Fruit fly (Drosophila melanogaster) whole organism, wandering third instar larva: Measurements from ENCODE around the gene CG11373.
A peak's percentile ranks its signal among the peaks of the same experiment; 100 is the strongest.

Experiments
- CG32264 ChIP-seq: fragments of 200-800 bp; sonication (Bioruptor generic); optimal IDR thresholded peaks from 2 replicates; lab custom pipeline; 2016; ENCODE audit warnings: missing biosample characterization, missing genetic modification characterization
- brk ChIP-seq: fragments of 200-800 bp; sonication (Bioruptor generic); optimal IDR thresholded peaks from 2 replicates; lab custom pipeline; 2016; ENCODE audit warnings: missing biosample characterization, mild to moderate bottlenecking, missing genetic modification characterization
- h ChIP-seq: fragments of 200-800 bp; sonication (Bioruptor generic); optimal IDR thresholded peaks from 3 replicates; lab custom pipeline; 2016; ENCODE audit warnings: missing biosample characterization, mild to moderate bottlenecking, missing genetic modification characterization
- lola ChIP-seq: fragments of >200 bp; optimal IDR thresholded peaks from 2 replicates; lab custom pipeline; 2017; ENCODE audit warnings: missing biosample characterization, missing genetic modification characterization
- pan ChIP-seq: fragments of >200 bp; optimal IDR thresholded peaks from 2 replicates; lab custom pipeline; 2017
- psq ChIP-seq: fragments of 200-800 bp; sonication (Bioruptor generic); optimal IDR thresholded peaks from 3 replicates; lab custom pipeline; 2017; ENCODE audit warnings: missing biosample characterization, mild to moderate bottlenecking, missing genetic modification characterization, moderate library complexity
- usp ChIP-seq: fragments of >200 bp; optimal IDR thresholded peaks from 2 replicates; lab custom pipeline; 2017; ENCODE audit warnings: missing biosample characterization, missing genetic modification characterization

DNA sequence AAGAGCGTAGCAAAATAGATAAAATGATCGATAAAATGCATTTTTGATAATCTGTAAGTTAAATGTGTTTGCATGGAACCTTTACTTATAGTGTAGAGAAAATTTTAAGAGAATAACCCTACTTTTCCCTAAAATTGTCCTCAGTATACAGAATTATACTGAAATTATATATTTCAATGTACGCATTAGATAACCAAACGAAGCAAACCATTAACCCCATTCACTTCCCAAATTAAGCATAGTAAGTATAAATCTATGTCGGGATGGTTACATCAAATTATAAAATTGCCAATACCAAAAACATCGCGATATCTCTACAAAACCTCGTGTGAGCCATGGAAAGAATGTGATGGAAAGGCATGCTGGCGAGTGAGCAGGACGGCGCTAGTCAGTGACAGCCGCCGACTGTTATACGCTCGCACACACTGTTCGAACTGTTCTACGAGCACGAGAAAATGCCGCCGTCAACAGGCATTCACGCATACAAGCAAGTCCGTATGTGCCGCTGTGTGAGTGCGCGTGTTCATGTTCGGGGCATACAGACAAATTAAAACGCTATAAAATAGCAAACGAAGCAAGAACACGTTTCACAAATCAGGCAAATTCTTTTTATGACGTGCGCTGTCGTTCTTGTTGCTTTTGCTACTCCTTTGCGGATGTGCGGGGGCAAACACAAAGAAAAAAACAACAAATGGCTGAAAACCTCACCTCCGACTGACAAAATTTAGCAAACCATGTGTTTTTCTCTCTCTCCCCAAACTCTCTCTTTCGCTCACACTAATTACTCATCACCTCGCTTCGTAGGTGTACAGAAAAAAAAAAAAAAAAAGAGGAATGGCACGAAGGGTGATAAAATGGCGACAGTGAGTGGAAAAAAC lies 46.6 kb upstream of the CG11373 start:
- TF ChIP-seq h (GFP tag; lab: Kevin White, UChicago) (peak; percentile 56), pan (lab: Kevin White, UChicago) (no peak), psq (GFP tag; lab: Kevin White, UChicago) (peak; percentile 94), brk (GFP tag; lab: Kevin White, UChicago) (peak; percentile 77), CG32264 (GFP tag; lab: Kevin White, UChicago) (no peak), usp (GFP tag; lab: Kevin White, UChicago) (no peak), lola (GFP tag; lab: Kevin White, UChicago) (no peak)
